Worm (Caenorhabditis elegans): ENCODE measurements around the gene fbxb-111.

- TF ChIP-seq ztf-22 (GFP tag; optimal IDR thresholded peaks at IDR 0.05) (no peak), T26A5.8 (tag; optimal IDR thresholded peaks at IDR 0.05) (no peak)
Measured at ce11 chrII:2735644-2736043, 39.2 kb downstream of the fbxb-111 start.

Measured in whole organism, young adult.